Worm (Caenorhabditis elegans) whole organism, midembryonic: Measurements from ENCODE around the gene F35F10.13.

Source experiments
- T22C8.4 ChIP-seq: fragments of 200-800 bp; sonication (Bioruptor generic); IDR thresholded peaks from 2 replicates; pipeline ENCODE4 v1.3.6; 2022; ENCODE audit warnings: missing genetic modification characterization, missing compliant biosample characterization
- cog-1 ChIP-seq: sonication (generic microtip); optimal IDR thresholded peaks from 2 replicates; lab custom pipeline; 2016; ENCODE audit warnings: missing genetic modification characterization, missing compliant biosample characterization
- flt-1 ChIP-seq: fragments of 200-800 bp; sonication (Bioruptor generic); IDR thresholded peaks from 2 replicates; pipeline ENCODE4 v1.3.6; 2022; ENCODE audit warnings: missing genetic modification characterization, missing compliant biosample characterization
- ref-1 ChIP-seq: fragments of 200-800 bp; sonication (Bioruptor generic); conservative IDR thresholded peaks from 2 replicates; pipeline ENCODE4 v1.3.6; 2022; ENCODE audit warnings: missing genetic modification reagents, missing genetic modification characterization, missing compliant biosample characterization

ce11 chrV:3308169-3308568 lies 10.7 kb downstream of the F35F10.13 start, which contains the start of gene srbc-3:
- TF ChIP-seq flt-1 = no peak
- TF ChIP-seq T22C8.4 (GFP tag; lab: Robert Waterston, UW) = no peak
- no peak for TF ChIP-seq ref-1 (GFP tag; lab: Robert Waterston, UW)
- no peak for TF ChIP-seq cog-1
